Fruit fly (Drosophila melanogaster) whole organism, embryonic: ENCODE data around the gene P5CDh2.
A peak's percentile ranks its signal among the peaks of the same experiment; 100 is the strongest.

ENCODE experiments used
- Awh ChIP-seq: fragments of 200-800 bp; sonication (Bioruptor generic); IDR thresholded peaks from 2 replicates; pipeline ENCODE4, ENCODE4 v1.3.6; 2022; ENCODE audit warnings: missing biosample characterization, missing genetic modification characterization
- CG10321 ChIP-seq: fragments of 200-800 bp; sonication (Bioruptor generic); IDR thresholded peaks from 2 replicates; pipeline ENCODE4 v1.3.6; 2022; ENCODE audit warnings: missing biosample characterization, missing genetic modification characterization
- CG10654 ChIP-seq: fragments of 200-800 bp; sonication (Bioruptor generic); optimal IDR thresholded peaks from 2 replicates; lab custom pipeline; 2016; ENCODE audit warnings: missing biosample characterization, missing genetic modification characterization
- CG11456 ChIP-seq: fragments of 200-800 bp; sonication (Bioruptor generic); IDR thresholded peaks from 3 replicates; pipeline ENCODE4 v1.3.6; 2022; ENCODE audit warnings: missing biosample characterization, missing genetic modification characterization
- CG12659 ChIP-seq: fragments of 200-800 bp; sonication (Bioruptor generic); optimal IDR thresholded peaks from 3 replicates; lab custom pipeline; 2017; ENCODE audit warnings: mild to moderate bottlenecking, missing biosample characterization, missing genetic modification reagents, missing genetic modification characterization
- CG16863 ChIP-seq: fragments of 200-800 bp; sonication (Bioruptor generic); optimal IDR thresholded peaks from 3 replicates; lab custom pipeline; 2016; ENCODE audit warnings: missing biosample characterization, missing genetic modification characterization
- CG17361 ChIP-seq: fragments of 200-800 bp; sonication (Bioruptor generic); IDR thresholded peaks from 3 replicates; pipeline ENCODE4 v1.3.6; 2022; ENCODE audit warnings: missing biosample characterization, missing genetic modification characterization
- CG18262 ChIP-seq: fragments of 200-800 bp; optimal IDR thresholded peaks from 3 replicates; lab custom pipeline; 2019; ENCODE audit warnings: missing biosample characterization, mild to moderate bottlenecking, missing genetic modification characterization, moderate library complexity
- CG18476 ChIP-seq: fragments of 200-800 bp; sonication (Bioruptor generic); optimal IDR thresholded peaks from 2 replicates; lab custom pipeline; 2016; ENCODE audit warnings: missing biosample characterization, mild to moderate bottlenecking, missing genetic modification characterization
- CG33213 ChIP-seq: fragments of 200-800 bp; sonication (Bioruptor generic); optimal IDR thresholded peaks from 3 replicates; lab custom pipeline; 2016; ENCODE audit warnings: missing biosample characterization, missing genetic modification characterization
- CG33557 ChIP-seq: fragments of 200-800 bp; sonication (Bioruptor generic); optimal IDR thresholded peaks from 2 replicates; lab custom pipeline; 2019; ENCODE audit warnings: missing biosample characterization, mild to moderate bottlenecking, missing genetic modification characterization, moderate library complexity
- CG3407 ChIP-seq: fragments of 200-800 bp; sonication (Bioruptor generic); optimal IDR thresholded peaks from 2 replicates; lab custom pipeline; 2018; ENCODE audit warnings: missing biosample characterization, mild to moderate bottlenecking, missing genetic modification characterization
- CG3995 ChIP-seq: fragments of 200-800 bp; sonication (Bioruptor generic); optimal IDR thresholded peaks from 3 replicates; lab custom pipeline; 2016; ENCODE audit warnings: missing biosample characterization, missing genetic modification characterization
- CG4854 ChIP-seq: fragments of 200-800 bp; sonication (Bioruptor generic); optimal IDR thresholded peaks from 2 replicates; lab custom pipeline; 2016; ENCODE audit warnings: missing biosample characterization, missing genetic modification characterization, inconsistent platforms
- CG6689 ChIP-seq: fragments of 200-800 bp; sonication (Bioruptor generic); IDR thresholded peaks from 2 replicates; pipeline ENCODE4 v1.3.6; 2022; ENCODE audit warnings: missing biosample characterization, missing genetic modification characterization
- CG7786 ChIP-seq: fragments of 200-800 bp; sonication (Bioruptor generic); optimal IDR thresholded peaks from 2 replicates; lab custom pipeline; 2016; ENCODE audit warnings: missing biosample characterization, missing genetic modification characterization
- CG9609 ChIP-seq: fragments of 200-800 bp; sonication (Bioruptor generic); optimal IDR thresholded peaks from 3 replicates; lab custom pipeline; 2016; ENCODE audit warnings: missing biosample characterization, missing genetic modification characterization
- CG9932 ChIP-seq: fragments of 200-800 bp; sonication (Bioruptor generic); IDR thresholded peaks from 2 replicates; pipeline ENCODE4 v1.3.6; 2022; ENCODE audit warnings: missing biosample characterization, missing genetic modification characterization
- Dip3 ChIP-seq: fragments of 200-800 bp; sonication (Bioruptor generic); optimal IDR thresholded peaks from 3 replicates; lab custom pipeline; 2016; ENCODE audit warnings: missing biosample characterization, missing genetic modification characterization
- ERR ChIP-seq: fragments of 200-800 bp; sonication (Bioruptor generic); optimal IDR thresholded peaks from 2 replicates; lab custom pipeline; 2016; ENCODE audit warnings: missing biosample characterization, missing genetic modification characterization
- HHEX ChIP-seq: fragments of 200-800 bp; sonication (Bioruptor generic); optimal IDR thresholded peaks from 3 replicates; lab custom pipeline; 2017; ENCODE audit warnings: missing biosample characterization, mild to moderate bottlenecking, missing genetic modification characterization, missing genetic modification reagents
- Kr ChIP-seq: fragments of 200-800 bp; sonication (Bioruptor generic); optimal IDR thresholded peaks from 2 replicates; lab custom pipeline; 2017; ENCODE audit warnings: missing biosample characterization, mild to moderate bottlenecking, missing genetic modification characterization
- MBD-R2 ChIP-seq: fragments of 200-800 bp; sonication (Bioruptor generic); IDR thresholded peaks from 2 replicates; pipeline ENCODE4 v1.3.6; 2022; ENCODE audit warnings: missing biosample characterization, missing genetic modification characterization
- Nf-YA ChIP-seq: fragments of 200-800 bp; sonication (Bioruptor generic); IDR thresholded peaks from 2 replicates; pipeline ENCODE4 v1.3.6; 2022; ENCODE audit warnings: missing biosample characterization, missing genetic modification characterization
- Poxn ChIP-seq: fragments of 200-800 bp; sonication (Bioruptor generic); IDR thresholded peaks from 2 replicates; pipeline ENCODE4 v1.3.6; 2022; ENCODE audit warnings: missing biosample characterization, missing genetic modification characterization
- Sry-δ ChIP-seq: fragments of 200-800 bp; sonication (Bioruptor generic); optimal IDR thresholded peaks from 2 replicates; lab custom pipeline; 2016; ENCODE audit warnings: missing biosample characterization, missing genetic modification characterization
- Tbp ChIP-seq: fragments of >200 bp; optimal IDR thresholded peaks from 2 replicates; lab custom pipeline; 2018; ENCODE audit warnings: missing biosample characterization, missing genetic modification characterization
- bsh ChIP-seq, 2 experiments: fragments of 200-800 bp; sonication (Bioruptor generic); optimal IDR thresholded peaks; 2 replicates each; lab custom pipeline; 2017 to 2018; ENCODE audit warnings: mild to moderate bottlenecking in 2 of 2, missing biosample characterization in 2 of 2, missing genetic modification characterization in 2 of 2, moderate library complexity in 1 of 2
- cwo ChIP-seq: fragments of 200-800 bp; sonication (Bioruptor generic); optimal IDR thresholded peaks from 3 replicates; lab custom pipeline; 2017; ENCODE audit warnings: missing biosample characterization, missing genetic modification characterization, mild to moderate bottlenecking, moderate library complexity, missing genetic modification reagents
- da ChIP-seq: fragments of 200-800 bp; sonication (Bioruptor generic); optimal IDR thresholded peaks from 2 replicates; lab custom pipeline; 2016; ENCODE audit warnings: missing biosample characterization, missing genetic modification characterization
- disco-r ChIP-seq: fragments of 200-800 bp; sonication (Bioruptor generic); optimal IDR thresholded peaks from 2 replicates; lab custom pipeline; 2016; ENCODE audit warnings: missing biosample characterization, missing genetic modification characterization
- dmrt99B ChIP-seq: fragments of 200-800 bp; sonication (Bioruptor generic); optimal IDR thresholded peaks from 2 replicates; lab custom pipeline; 2018; ENCODE audit warnings: missing biosample characterization, mild to moderate bottlenecking, missing genetic modification characterization, moderate library complexity
- ftz-f1 ChIP-seq: fragments of 200-800 bp; sonication (Bioruptor generic); optimal IDR thresholded peaks from 2 replicates; lab custom pipeline; 2016; ENCODE audit warnings: missing biosample characterization, missing genetic modification characterization
- gsb ChIP-seq: fragments of 200-800 bp; sonication (Bioruptor generic); IDR thresholded peaks from 2 replicates; pipeline ENCODE4 v1.3.6; 2022; ENCODE audit warnings: missing biosample characterization, missing genetic modification characterization
- gsb-n ChIP-seq: fragments of 200-800 bp; sonication (Bioruptor generic); optimal IDR thresholded peaks from 3 replicates; lab custom pipeline; 2018; ENCODE audit warnings: missing biosample characterization, mild to moderate bottlenecking, missing genetic modification characterization
- knrl ChIP-seq: fragments of 200-800 bp; sonication (Bioruptor generic); IDR thresholded peaks from 3 replicates; pipeline ENCODE4 v1.3.6; 2022; ENCODE audit warnings: missing biosample characterization, missing genetic modification characterization; ENCODE audit not compliant: partially characterized antibody
- mam ChIP-seq: fragments of 200-800 bp; sonication (Bioruptor generic); optimal IDR thresholded peaks from 3 replicates; lab custom pipeline; 2016; ENCODE audit warnings: missing biosample characterization, missing genetic modification characterization
- nom ChIP-seq: fragments of 200-800 bp; sonication (Bioruptor generic); optimal IDR thresholded peaks from 2 replicates; lab custom pipeline; 2017; ENCODE audit warnings: missing biosample characterization, missing genetic modification characterization, mild to moderate bottlenecking, moderate library complexity, missing genetic modification reagents
- odd ChIP-seq: fragments of 200-800 bp; sonication (Bioruptor generic); optimal IDR thresholded peaks from 2 replicates; lab custom pipeline; 2017; ENCODE audit warnings: missing biosample characterization, mild to moderate bottlenecking, missing genetic modification characterization
- otp ChIP-seq: fragments of 200-800 bp; sonication (Bioruptor generic); IDR thresholded peaks from 3 replicates; pipeline ENCODE4, ENCODE4 v1.3.6; 2022; ENCODE audit warnings: missing biosample characterization, missing genetic modification characterization
- pan ChIP-seq, 4 experiments: fragments of >200 bp in 3 of 4; fragments of 200-800 bp in 1 of 4; sonication (Bioruptor generic) in 1 of 4; optimal IDR thresholded peaks in 3 of 4; IDR thresholded peaks in 1 of 4; 2 replicates each; pipeline versions ENCODE4 v1.3.6 to Lab custom; 2017 to 2022; ENCODE audit warnings: missing biosample characterization in 2 of 4, missing genetic modification characterization in 2 of 4, mixed read lengths in 1 of 4
- prd ChIP-seq, 3 experiments: fragments of >200 bp in 2 of 3; fragments of 200-800 bp in 1 of 3; sonication (Bioruptor generic) in 1 of 3; optimal IDR thresholded peaks in 2 of 3; IDR thresholded peaks in 1 of 3; 2 replicates in 2 of 3; 3 replicates in 1 of 3; pipeline versions ENCODE4 v1.3.6 to Lab custom; 2017 to 2022; ENCODE audit warnings: missing biosample characterization in 1 of 3, missing genetic modification characterization in 1 of 3
- ranshi ChIP-seq: fragments of 200-800 bp; sonication (Bioruptor generic); IDR thresholded peaks from 2 replicates; pipeline ENCODE4 v1.3.6; 2022; ENCODE audit warnings: missing biosample characterization, missing genetic modification characterization
- sisA ChIP-seq: fragments of 200-800 bp; sonication (Bioruptor generic); IDR thresholded peaks from 2 replicates; pipeline ENCODE4 v1.3.6; 2022; ENCODE audit warnings: missing biosample characterization, missing genetic modification characterization
- sr ChIP-seq: fragments of 200-800 bp; sonication (Bioruptor generic); IDR thresholded peaks from 3 replicates; pipeline ENCODE4 v1.3.6; 2022; ENCODE audit warnings: missing biosample characterization, missing genetic modification characterization
- tx ChIP-seq: fragments of 200-800 bp; sonication (Bioruptor generic); optimal IDR thresholded peaks from 2 replicates; lab custom pipeline; 2016; ENCODE audit warnings: missing biosample characterization, missing genetic modification characterization
- wek ChIP-seq: fragments of 200-800 bp; sonication (Bioruptor generic); optimal IDR thresholded peaks from 3 replicates; lab custom pipeline; 2018; ENCODE audit warnings: missing biosample characterization, mild to moderate bottlenecking, missing genetic modification characterization, moderate library complexity
- wor ChIP-seq: fragments of 200-800 bp; sonication (Bioruptor generic); IDR thresholded peaks from 2 replicates; pipeline ENCODE4 v1.3.6; 2022; ENCODE audit warnings: missing biosample characterization, missing genetic modification characterization
- z ChIP-seq: fragments of 200-800 bp; sonication (Bioruptor generic); IDR thresholded peaks from 3 replicates; pipeline ENCODE4 v1.3.6; 2022; ENCODE audit warnings: missing biosample characterization, missing genetic modification characterization

The P5CDh2 gene

dm6 chr3R:21828785-21829486 lies 48.8 kb upstream of the P5CDh2 start (continued):
- no peak for TF ChIP-seq da
- TF ChIP-seq otp (GFP tag; lab: Robert Waterston, UW), result no peak
- TF ChIP-seq bsh (GFP tag; optimal IDR thresholded peaks at IDR 0.05; lab: Kevin White, UChicago), result peak; percentile 87 to 96
- TF ChIP-seq sr, result no peak
- no peak for TF ChIP-seq CG16863
- TF ChIP-seq CG7786 (GFP tag; lab: Kevin White, UChicago), result no peak
- TF ChIP-seq ERR (GFP tag; lab: Kevin White, UChicago), result no peak
- peak; percentile 62; the same call in 1 of the 2 replicates for TF ChIP-seq Awh (GFP tag; lab: Robert Waterston, UW)
- no peak for TF ChIP-seq knrl (GFP tag; lab: Robert Waterston, UW)
- TF ChIP-seq pan (optimal IDR thresholded peaks at IDR 0.05; lab: Kevin White, UChicago), result no peak
- peak in 1 of 2 experiments; percentile 22 for TF ChIP-seq pan (GFP tag; optimal IDR thresholded peaks at IDR 0.05 in 1 of 2, IDR thresholded peaks at IDR 0.05 in 1 of 2)
- TF ChIP-seq prd (optimal IDR thresholded peaks at IDR 0.05; lab: Kevin White, UChicago), result no peak
- peak; percentile 63; the same call in 2 of the 3 replicates for TF ChIP-seq prd (GFP tag; IDR thresholded peaks at IDR 0.05; lab: Robert Waterston, UW)
- no peak for TF ChIP-seq odd (GFP tag; lab: Kevin White, UChicago)
- TF ChIP-seq CG9932 (GFP tag; lab: Robert Waterston, UW), result no peak
- TF ChIP-seq CG6689, result peak; percentile 72
- TF ChIP-seq Dip3 (GFP tag; lab: Kevin White, UChicago), result no peak
- TF ChIP-seq z (GFP tag; lab: Robert Waterston, UW), result no peak
- no peak for TF ChIP-seq MBD-R2 (GFP tag; lab: Robert Waterston, UW)
- no peak for TF ChIP-seq ftz-f1 (GFP tag; lab: Kevin White, UChicago)
- no peak for TF ChIP-seq CG3995 (GFP tag; lab: Kevin White, UChicago)
- no peak for TF ChIP-seq Nf-YA
- TF ChIP-seq Tbp (GFP tag; lab: Kevin White, UChicago), result no peak
- TF ChIP-seq tx (GFP tag; lab: Kevin White, UChicago), result no peak
- TF ChIP-seq wor (GFP tag; lab: Robert Waterston, UW), result peak; percentile 31; the same call in 1 of the 2 replicates
- peak; percentile 28 for TF ChIP-seq CG18476 (GFP tag; lab: Kevin White, UChicago)
- peak; percentile 41 for TF ChIP-seq CG10654 (GFP tag; lab: Kevin White, UChicago)
- no peak for TF ChIP-seq Poxn (GFP tag; lab: Robert Waterston, UW)
- no peak for TF ChIP-seq CG11456
- TF ChIP-seq CG33213 (GFP tag; lab: Kevin White, UChicago), result no peak
- TF ChIP-seq CG3407, result peak; percentile 76
- TF ChIP-seq nom (GFP tag; lab: Kevin White, UChicago), result no peak
- no peak for TF ChIP-seq Sry-δ
- TF ChIP-seq mam (GFP tag; lab: Kevin White, UChicago), result no peak
- TF ChIP-seq disco-r (GFP tag; lab: Kevin White, UChicago), result no peak
- TF ChIP-seq ranshi, result peak; percentile 53; the same call in 1 of the 2 replicates
- TF ChIP-seq CG9609 (GFP tag; lab: Kevin White, UChicago), result no peak
- peak; percentile 96 for TF ChIP-seq gsb-n (tag; lab: Kevin White, UChicago)
- TF ChIP-seq CG10321 (GFP tag; lab: Robert Waterston, UW), result no peak
- no peak for TF ChIP-seq Kr (GFP tag; lab: Kevin White, UChicago)
- peak; percentile 61 for TF ChIP-seq sisA (GFP tag; lab: Robert Waterston, UW)
- peak; percentile 3 for TF ChIP-seq CG12659 (GFP tag; lab: Kevin White, UChicago)
- TF ChIP-seq CG33557, result peak; percentile 95
- TF ChIP-seq dmrt99B, result peak; percentile 59
- peak; percentile 39 for TF ChIP-seq HHEX (GFP tag; lab: Kevin White, UChicago)
- no peak; the same call in none of the 3 replicates for TF ChIP-seq CG17361 (GFP tag; lab: Robert Waterston, UW)
- TF ChIP-seq gsb (GFP tag; lab: Robert Waterston, UW), result no peak
- no peak for TF ChIP-seq wek (GFP tag; lab: Kevin White, UChicago)
- TF ChIP-seq CG18262 (tag; lab: Kevin White, UChicago), result peak; percentile 96
- TF ChIP-seq CG4854, result no peak
- no peak for TF ChIP-seq cwo
